Worm (Caenorhabditis elegans): ENCODE measurements around the gene tkt-1.

tkt-1 gene

ce11 chrIV:10197317-10197867 lies 46.0 kb upstream of the tkt-1 start, which contains the start of gene gon-4 (continued):
- TF ChIP-seq Y67H2A.10 (GFP tag; conservative IDR thresholded peaks at IDR 0.05) (no peak), bed-1 (GFP tag; IDR thresholded peaks at IDR 0.05) (no peak), ceh-40 (GFP tag; IDR thresholded peaks at IDR 0.05) (no peak), mcd-1 (GFP tag; IDR thresholded peaks at IDR 0.05) (peak; percentile 42; the same call in 1 of the 2 replicates), ekl-4 (GFP tag; IDR thresholded peaks at IDR 0.05) (no peak), unc-130 (GFP tag; optimal IDR thresholded peaks at IDR 0.05) (peak; percentile 18)

- TF ChIP-seq F49E8.2 (tag; optimal IDR thresholded peaks at IDR 0.05; ENCODE audit: insufficient read depth): no peak
- TF ChIP-seq mcd-1 (GFP tag; IDR thresholded peaks at IDR 0.05): no peak
- no peak for TF ChIP-seq attf-3 (GFP tag; conservative IDR thresholded peaks at IDR 0.05)
- no peak for TF ChIP-seq C17E4.6 (GFP tag; IDR thresholded peaks at IDR 0.05)
- TF ChIP-seq lsy-27 (tag; optimal IDR thresholded peaks at IDR 0.05; ENCODE audit: borderline replicate concordance, insufficient read depth): no peak
- TF ChIP-seq aptf-2 (GFP tag; conservative IDR thresholded peaks at IDR 0.05): no peak
- no peak for TF ChIP-seq let-607 (tag; optimal IDR thresholded peaks at IDR 0.05)
- no peak for TF ChIP-seq mxl-1 (tag; optimal IDR thresholded peaks at IDR 0.05)
- no peak for TF ChIP-seq madf-10 (tag; optimal IDR thresholded peaks at IDR 0.05)
- TF ChIP-seq unc-62 (GFP tag; optimal IDR thresholded peaks at IDR 0.05): no peak
- TF ChIP-seq ztf-22 (GFP tag; optimal IDR thresholded peaks at IDR 0.05): no peak
- no peak for TF ChIP-seq B0261.1 (tag; optimal IDR thresholded peaks at IDR 0.05)
- TF ChIP-seq F10E7.11 (tag; optimal IDR thresholded peaks at IDR 0.05): no peak
Measured at ce11 chrIV:10206182-10206581, 37.2 kb upstream of the tkt-1 start, which contains the start of gene K04D7.6. Gene K04D7.6 (minus strand): TSS chrIV:10206282.

- no peak for TF ChIP-seq pha-4 (tag; optimal IDR thresholded peaks at IDR 0.05)
- no peak for TF ChIP-seq efl-1 (GFP tag; optimal IDR thresholded peaks at IDR 0.05)
- TF ChIP-seq ztf-25 (GFP tag; IDR thresholded peaks at IDR 0.05): no peak
- TF ChIP-seq ztf-28 (GFP tag; IDR thresholded peaks at IDR 0.05): no peak
- no peak for TF ChIP-seq lin-54 (GFP tag; optimal IDR thresholded peaks at IDR 0.05)
- no peak for TF ChIP-seq F33H1.4 (GFP tag; IDR thresholded peaks at IDR 0.05)
- TF ChIP-seq mel-28 (tag; optimal IDR thresholded peaks at IDR 0.05; ENCODE audit: borderline replicate concordance): no peak
- TF ChIP-seq attf-6 (GFP tag; IDR thresholded peaks at IDR 0.05): no peak
- no peak for TF ChIP-seq nhr-179 (tag; optimal IDR thresholded peaks at IDR 0.05)
Measured at ce11 chrIV:10214811-10215210, 28.6 kb upstream of the tkt-1 start, which contains the start of gene abt-1. Gene abt-1 (minus strand): TSS chrIV:10214911.

ce11 chrIV:10215393-10215792 lies 28.0 kb upstream of the tkt-1 start:
- TF ChIP-seq egl-44 (GFP tag; IDR thresholded peaks at IDR 0.05): no peak

- TF ChIP-seq F49E8.2 (tag; optimal IDR thresholded peaks at IDR 0.05; ENCODE audit: insufficient read depth): no peak
- TF ChIP-seq ztf-22 (GFP tag; optimal IDR thresholded peaks at IDR 0.05): no peak
- TF ChIP-seq efl-1 (GFP tag; optimal IDR thresholded peaks at IDR 0.05): no peak
- TF ChIP-seq F22D6.2 (tag; optimal IDR thresholded peaks at IDR 0.05): no peak
Measured at ce11 chrIV:10216078-10216477, 27.3 kb upstream of the tkt-1 start, which contains the start of gene col-124. Gene col-124 (plus strand): TSS chrIV:10216451.

Data from whole organism, young adult.